Worm (Caenorhabditis elegans) whole organism, L3 larva: ENCODE data around the gene eng-1.

Experiments used
- R02D3.7 ChIP-seq: fragments of 150-350 bp; optimal IDR thresholded peaks from 2 replicates; lab custom pipeline; 2014; ENCODE audit warnings: missing biosample characterization, missing genetic modification characterization
- aly-2 ChIP-seq: fragments of 150-350 bp; optimal IDR thresholded peaks from 2 replicates; lab custom pipeline; 2014; ENCODE audit warnings: missing biosample characterization, missing genetic modification characterization
- ama-1 ChIP-seq: fragments of 150-350 bp; optimal IDR thresholded peaks from 2 replicates; lab custom pipeline; 2018
- ceh-16 ChIP-seq: sonication (generic microtip); optimal IDR thresholded peaks from 2 replicates; lab custom pipeline; 2017; ENCODE audit warnings: missing biosample characterization, missing genetic modification characterization
- ceh-82 ChIP-seq: fragments of 150-350 bp; optimal IDR thresholded peaks from 2 replicates; lab custom pipeline; 2014; ENCODE audit warnings: missing biosample characterization, missing genetic modification characterization
- ceh-9 ChIP-seq: sonication (generic microtip); optimal IDR thresholded peaks from 2 replicates; lab custom pipeline; 2018; ENCODE audit warnings: missing biosample characterization, missing genetic modification characterization
- daf-12 ChIP-seq: fragments of 150-350 bp; optimal IDR thresholded peaks from 2 replicates; lab custom pipeline; 2014; ENCODE audit warnings: missing biosample characterization, missing genetic modification reagents, missing genetic modification characterization
- egl-27 ChIP-seq: sonication (generic microtip); optimal IDR thresholded peaks from 4 replicates; lab custom pipeline; 2017; ENCODE audit warnings: missing biosample characterization, missing genetic modification reagents, missing genetic modification characterization
- egl-5 ChIP-seq: fragments of 150-350 bp; optimal IDR thresholded peaks from 2 replicates; lab custom pipeline; 2017; ENCODE audit warnings: missing biosample characterization, missing genetic modification reagents, missing genetic modification characterization, inconsistent platforms
- elt-2 ChIP-seq: sonication (generic microtip); optimal IDR thresholded peaks from 2 replicates; lab custom pipeline; 2016; ENCODE audit warnings: missing genetic modification reagents, mild to moderate bottlenecking, missing genetic modification characterization, missing compliant biosample characterization
- elt-3 ChIP-seq, 3 experiments: fragments of 150-350 bp in 1 of 3; sonication (generic microtip) in 2 of 3; optimal IDR thresholded peaks; 2 replicates in 2 of 3; 4 replicates in 1 of 3; lab custom pipeline; 2014 to 2017; ENCODE audit warnings: missing biosample characterization in 3 of 3, missing genetic modification characterization in 3 of 3
- eor-1 ChIP-seq, 2 experiments: fragments of 150-350 bp; optimal IDR thresholded peaks; 2 replicates each; lab custom pipeline; 2014 to 2018; ENCODE audit warnings: missing biosample characterization in 2 of 2, missing genetic modification characterization in 2 of 2
- fkh-10 ChIP-seq: sonication (generic microtip); optimal IDR thresholded peaks from 2 replicates; lab custom pipeline; 2017; ENCODE audit warnings: missing biosample characterization, missing genetic modification reagents, missing genetic modification characterization
- fkh-2 ChIP-seq: fragments of 150-350 bp; optimal IDR thresholded peaks from 2 replicates; lab custom pipeline; 2014; ENCODE audit warnings: missing biosample characterization, missing genetic modification reagents, missing genetic modification characterization
- fos-1 ChIP-seq: fragments of 150-350 bp; optimal IDR thresholded peaks from 2 replicates; lab custom pipeline; 2014; ENCODE audit warnings: missing biosample characterization, missing genetic modification characterization
- hmg-11 ChIP-seq: sonication (generic microtip); optimal IDR thresholded peaks from 2 replicates; lab custom pipeline; 2016; ENCODE audit warnings: missing genetic modification characterization, missing compliant biosample characterization
- jun-1 ChIP-seq: fragments of 150-350 bp; optimal IDR thresholded peaks from 2 replicates; lab custom pipeline; 2014; ENCODE audit warnings: missing biosample characterization, missing genetic modification reagents, missing genetic modification characterization
- lin-15B ChIP-seq: fragments of 150-350 bp; optimal IDR thresholded peaks from 2 replicates; lab custom pipeline; 2014; ENCODE audit warnings: missing biosample characterization, missing genetic modification characterization
- lin-39 ChIP-seq: fragments of 150-350 bp; optimal IDR thresholded peaks from 2 replicates; lab custom pipeline; 2018; ENCODE audit warnings: missing biosample characterization, missing genetic modification reagents, missing genetic modification characterization
- lsy-12 ChIP-seq: sonication (generic microtip); optimal IDR thresholded peaks from 2 replicates; lab custom pipeline; 2016; ENCODE audit warnings: mild to moderate bottlenecking, missing genetic modification characterization, missing compliant biosample characterization
- mdl-1 ChIP-seq: fragments of 150-350 bp; optimal IDR thresholded peaks from 2 replicates; lab custom pipeline; 2014; ENCODE audit warnings: missing biosample characterization, missing genetic modification characterization
- mml-1 ChIP-seq: fragments of 150-350 bp; sonication (generic microtip); optimal IDR thresholded peaks from 3 replicates; lab custom pipeline; 2014; ENCODE audit warnings: missing biosample characterization, missing genetic modification characterization
- nfya-1 ChIP-seq: sonication (generic microtip); optimal IDR thresholded peaks from 2 replicates; lab custom pipeline; 2017; ENCODE audit warnings: missing genetic modification characterization, mild to moderate bottlenecking, missing compliant biosample characterization, antibody characterized with exemption, moderate library complexity; ENCODE audit not compliant: insufficient read depth
- nhr-12 ChIP-seq: fragments of 150-350 bp; optimal IDR thresholded peaks from 2 replicates; lab custom pipeline; 2014; ENCODE audit warnings: missing biosample characterization, missing genetic modification characterization
- nhr-23 ChIP-seq: fragments of 150-350 bp; optimal IDR thresholded peaks from 2 replicates; lab custom pipeline; 2014; ENCODE audit warnings: missing biosample characterization, missing genetic modification reagents, missing genetic modification characterization
- nhr-237 ChIP-seq: fragments of 150-350 bp; optimal IDR thresholded peaks from 2 replicates; lab custom pipeline; 2014; ENCODE audit warnings: missing biosample characterization, missing genetic modification characterization
- nhr-25 ChIP-seq: sonication (generic microtip); optimal IDR thresholded peaks from 2 replicates; lab custom pipeline; 2017; ENCODE audit warnings: missing biosample characterization, missing genetic modification characterization
- nhr-28 ChIP-seq: fragments of 150-350 bp; optimal IDR thresholded peaks from 2 replicates; lab custom pipeline; 2014; ENCODE audit warnings: missing biosample characterization, missing genetic modification characterization
- nhr-43 ChIP-seq: sonication (generic microtip); optimal IDR thresholded peaks from 2 replicates; lab custom pipeline; 2016; ENCODE audit warnings: mild to moderate bottlenecking, missing genetic modification characterization, missing compliant biosample characterization; ENCODE audit not compliant: poor library complexity, severe bottlenecking
- nhr-76 ChIP-seq: fragments of 150-350 bp; sonication (generic microtip); optimal IDR thresholded peaks from 5 replicates; lab custom pipeline; 2014; ENCODE audit warnings: missing biosample characterization, missing genetic modification characterization
- pha-4 ChIP-seq: fragments of 150-350 bp; optimal IDR thresholded peaks from 2 replicates; lab custom pipeline; 2014; ENCODE audit warnings: missing biosample characterization, missing genetic modification reagents, missing genetic modification characterization
- pqm-1 ChIP-seq: fragments of 150-350 bp; optimal IDR thresholded peaks from 2 replicates; lab custom pipeline; 2017; ENCODE audit warnings: missing biosample characterization, missing genetic modification characterization, inconsistent platforms
- skn-1 ChIP-seq: fragments of 150-350 bp; optimal IDR thresholded peaks from 2 replicates; lab custom pipeline; 2014; ENCODE audit warnings: missing biosample characterization, missing genetic modification characterization
- tbx-2 ChIP-seq: sonication (generic microtip); optimal IDR thresholded peaks from 2 replicates; lab custom pipeline; 2016; ENCODE audit warnings: mild to moderate bottlenecking, missing genetic modification characterization, missing compliant biosample characterization
- unc-39 ChIP-seq: sonication (generic microtip); optimal IDR thresholded peaks from 4 replicates; lab custom pipeline; 2017; ENCODE audit warnings: missing biosample characterization, missing genetic modification characterization
- ztf-11 ChIP-seq: fragments of 150-350 bp; optimal IDR thresholded peaks from 2 replicates; lab custom pipeline; 2014; ENCODE audit warnings: missing biosample characterization, missing genetic modification characterization
- ztf-4 ChIP-seq: fragments of 150-350 bp; optimal IDR thresholded peaks from 2 replicates; lab custom pipeline; 2014; ENCODE audit warnings: missing biosample characterization, missing genetic modification characterization

eng-1 gene

DNA sequence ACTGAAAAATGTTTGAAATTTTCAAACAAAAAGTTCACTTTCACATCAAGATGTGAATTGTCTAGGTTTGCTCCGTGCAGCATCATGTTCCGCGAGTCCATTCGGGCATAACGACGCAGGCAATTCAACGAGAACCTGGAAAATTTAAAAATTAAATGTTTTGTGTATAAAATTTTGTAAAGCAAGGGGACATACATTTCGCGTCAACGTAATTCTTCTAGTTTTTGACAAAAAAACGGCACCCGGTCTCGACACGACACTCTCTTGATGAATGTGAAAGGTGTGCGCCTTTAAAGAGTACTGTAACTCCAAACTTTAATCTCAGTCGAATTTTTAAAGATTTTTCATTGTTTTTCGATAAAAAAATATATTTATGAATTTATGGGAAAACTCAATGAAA, 34.2 kb downstream of the eng-1 start, which contains the start of gene R12B2.6:
R12B2.6 (minus strand) TSS at position 101 of the 400 bp plus-strand sequence.
- TF ChIP-seq ceh-9 (tag; lab: Kevin White, UChicago): no peak
- TF ChIP-seq nhr-25 (tag; lab: Kevin White, UChicago): no peak
- no peak for TF ChIP-seq nhr-28
- no peak for TF ChIP-seq ztf-11
- TF ChIP-seq R02D3.7: no peak
- TF ChIP-seq ceh-82: no peak
- TF ChIP-seq hmg-11 (tag; lab: Kevin White, UChicago): no peak
- TF ChIP-seq pha-4: no peak
- no peak for TF ChIP-seq jun-1 (tag; lab: Kevin White, UChicago)
- no peak for TF ChIP-seq mml-1 (tag; lab: Kevin White, UChicago)
- TF ChIP-seq tbx-2 (tag; lab: Kevin White, UChicago): no peak
- TF ChIP-seq nfya-1: no peak
- no peak for TF ChIP-seq daf-12 (tag; lab: Kevin White, UChicago)
- no peak for TF ChIP-seq ceh-16
- no peak for TF ChIP-seq fos-1 (tag; lab: Kevin White, UChicago)
- no peak for TF ChIP-seq ama-1 (lab: Kevin White, UChicago)
- TF ChIP-seq nhr-12 (tag; lab: Kevin White, UChicago): no peak
- TF ChIP-seq aly-2: no peak
- no peak for TF ChIP-seq lin-15B (tag; lab: Kevin White, UChicago)

DNA sequence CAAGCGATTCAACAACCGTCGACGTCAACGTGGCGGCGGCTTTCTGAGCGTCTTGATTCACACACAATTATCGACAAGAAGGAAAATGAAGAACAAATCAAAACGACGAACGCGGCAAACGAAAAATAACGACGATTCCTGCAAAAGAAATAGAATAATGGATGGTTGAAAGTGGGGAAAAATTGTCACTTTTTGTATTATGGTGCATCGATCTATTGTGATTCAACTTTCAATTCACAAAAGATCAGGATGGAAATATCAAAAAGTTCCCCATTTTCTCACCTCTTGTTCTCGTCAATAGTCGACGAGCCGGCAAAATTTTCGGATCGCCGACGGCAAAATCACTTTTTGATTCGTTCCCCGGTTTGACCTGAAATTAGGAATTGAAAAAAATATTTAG, 34.9 kb downstream of the eng-1 start, which contains the start of the genes R12B2.13 and mdt-15:
R12B2.13 (minus strand) TSS at position 101 of the 400 bp plus-strand sequence.
mdt-15 (minus strand) TSS at position 376 of the 400 bp plus-strand sequence.
- TF ChIP-seq nhr-12 (tag; lab: Kevin White, UChicago): no peak
- TF ChIP-seq nhr-23 (tag; lab: Kevin White, UChicago): no peak
- no peak for TF ChIP-seq daf-12 (tag; lab: Kevin White, UChicago)
- TF ChIP-seq elt-2 (tag; lab: Kevin White, UChicago): no peak
- no peak for TF ChIP-seq aly-2
- TF ChIP-seq elt-3 (tag; optimal IDR thresholded peaks at IDR 0.05; lab: Kevin White, UChicago): no peak
- TF ChIP-seq lin-15B (tag; lab: Kevin White, UChicago): no peak
- TF ChIP-seq skn-1: no peak
- TF ChIP-seq egl-5 (tag; lab: Kevin White, UChicago): no peak
- TF ChIP-seq ceh-16: no peak
- TF ChIP-seq ztf-4: no peak
- TF ChIP-seq lsy-12: no peak
- no peak for TF ChIP-seq R02D3.7
- no peak for TF ChIP-seq ceh-9 (tag; lab: Kevin White, UChicago)
- TF ChIP-seq tbx-2 (tag; lab: Kevin White, UChicago): no peak
- no peak for TF ChIP-seq fkh-10 (GFP tag; lab: Kevin White, UChicago)
- TF ChIP-seq nhr-28: no peak
- TF ChIP-seq nhr-43 (tag; lab: Kevin White, UChicago): no peak

DNA sequence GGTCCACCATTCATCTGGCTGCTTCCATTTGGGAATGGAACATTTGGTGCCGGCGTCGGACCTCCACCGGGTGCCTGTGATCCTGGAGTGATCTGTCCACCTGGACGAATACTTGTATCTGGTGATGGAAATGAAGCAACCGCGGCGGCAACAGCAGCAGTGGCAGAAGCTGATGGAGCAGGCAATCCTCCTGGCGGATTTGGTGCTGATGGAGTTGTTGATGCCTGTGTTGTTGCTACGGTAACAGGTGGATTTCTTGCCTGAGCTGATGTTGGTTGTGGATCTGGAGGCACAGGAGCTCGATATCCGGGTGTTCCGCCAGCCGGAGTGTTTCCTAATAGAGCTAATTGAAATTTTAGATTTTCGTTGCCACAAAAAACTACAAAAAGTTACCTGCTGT, 35.9 kb downstream of the eng-1 start:
- TF ChIP-seq pqm-1 (no peak), eor-1 (tag; optimal IDR thresholded peaks at IDR 0.05; lab: Kevin White, UChicago) (no peak), ceh-82 (no peak), ceh-9 (tag; lab: Kevin White, UChicago) (no peak), ceh-16 (no peak), nhr-237 (tag; lab: Kevin White, UChicago) (no peak), nhr-76 (no peak), nhr-25 (tag; lab: Kevin White, UChicago) (no peak), unc-39 (no peak)

DNA sequence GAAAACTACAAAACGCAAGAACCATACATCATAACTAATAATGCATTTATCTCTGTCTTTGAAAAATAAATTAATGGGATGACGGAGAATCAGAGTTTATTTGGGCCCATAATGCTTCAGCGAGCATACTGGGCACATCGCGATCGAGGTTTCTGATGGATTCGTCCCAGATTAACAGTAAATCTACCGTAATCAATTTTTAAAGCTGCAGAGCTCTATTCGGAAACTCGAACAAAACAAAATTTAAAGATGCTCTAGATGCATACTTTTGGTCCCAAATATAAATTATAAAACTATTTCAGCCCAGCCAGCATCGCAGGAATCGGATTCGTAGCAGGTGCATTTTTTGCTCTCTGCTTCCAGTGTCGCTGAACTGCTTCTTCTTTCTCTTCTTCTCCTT, 40.2 kb downstream of the eng-1 start:
- no peak for TF ChIP-seq nhr-23 (tag; lab: Kevin White, UChicago)
- TF ChIP-seq mdl-1 (tag; lab: Kevin White, UChicago): no peak
- no peak for TF ChIP-seq egl-27 (tag; lab: Kevin White, UChicago)
- no peak for TF ChIP-seq fkh-2
- TF ChIP-seq lin-39 (tag; lab: Kevin White, UChicago): no peak
- TF ChIP-seq unc-39: no peak
- no peak for TF ChIP-seq pqm-1
- TF ChIP-seq nhr-28: no peak
- TF ChIP-seq eor-1 (tag; optimal IDR thresholded peaks at IDR 0.05; lab: Kevin White, UChicago): no peak
